Worm (Caenorhabditis elegans) whole organism, L1 larva: ENCODE measurements around the gene T09A5.5.

Experiments
- C04F5.9 ChIP-seq: sonication (generic microtip); optimal IDR thresholded peaks from 2 replicates; lab custom pipeline; 2016; ENCODE audit warnings: missing genetic modification characterization, missing compliant biosample characterization
- C34B4.2 ChIP-seq: sonication (generic microtip); optimal IDR thresholded peaks from 2 replicates; lab custom pipeline; 2017; ENCODE audit warnings: mild to moderate bottlenecking, missing genetic modification characterization, missing compliant biosample characterization
- aha-1 ChIP-seq: fragments of 150-350 bp; optimal IDR thresholded peaks from 2 replicates; lab custom pipeline; 2014; ENCODE audit warnings: missing biosample characterization, missing genetic modification characterization
- ama-1 ChIP-seq: fragments of 150-350 bp; optimal IDR thresholded peaks from 2 replicates; lab custom pipeline; 2014
- blmp-1 ChIP-seq: fragments of 150-350 bp; optimal IDR thresholded peaks from 2 replicates; lab custom pipeline; 2014; ENCODE audit warnings: missing biosample characterization, missing genetic modification characterization
- ces-1 ChIP-seq: fragments of 150-350 bp; optimal IDR thresholded peaks from 2 replicates; lab custom pipeline; 2014; ENCODE audit warnings: missing biosample characterization, missing genetic modification reagents, missing genetic modification characterization
- dpl-1 ChIP-seq, 3 experiments: fragments of 150-350 bp in 2 of 3; sonication (generic microtip) in 1 of 3; optimal IDR thresholded peaks; 2 replicates each; lab custom pipeline; 2014 to 2017; ENCODE audit warnings: missing biosample characterization in 3 of 3, missing genetic modification characterization in 3 of 3, missing genetic modification reagents in 3 of 3
- efl-1 ChIP-seq, 4 experiments: fragments of 150-350 bp; optimal IDR thresholded peaks in 3 of 4; peaks in 1 of 4; 1 replicate in 1 of 4; 2 replicates in 3 of 4; lab custom pipeline; 2014; ENCODE audit warnings: missing biosample characterization in 2 of 4, missing genetic modification characterization in 2 of 4, missing genetic modification reagents in 2 of 4
- egl-13 ChIP-seq: sonication (generic microtip); optimal IDR thresholded peaks from 2 replicates; lab custom pipeline; 2016; ENCODE audit warnings: missing genotype, missing genetic modification reagents, missing genetic modification characterization, missing compliant biosample characterization
- egl-27 ChIP-seq, 2 experiments: fragments of 150-350 bp in 1 of 2; sonication (generic microtip); optimal IDR thresholded peaks; 3 replicates each; lab custom pipeline; 2017 to 2018; ENCODE audit warnings: missing biosample characterization in 2 of 2, missing genetic modification characterization in 2 of 2, missing genetic modification reagents in 2 of 2
- elt-2 ChIP-seq: sonication (generic microtip); optimal IDR thresholded peaks from 2 replicates; lab custom pipeline; 2016; ENCODE audit warnings: missing genetic modification characterization, mild to moderate bottlenecking, inconsistent platforms, missing compliant biosample characterization, missing genetic modification reagents
- elt-3 ChIP-seq, 6 experiments: fragments of 150-350 bp in 1 of 6; sonication (generic microtip); optimal IDR thresholded peaks; 2 replicates each; lab custom pipeline; 2017 to 2018; ENCODE audit warnings: missing biosample characterization in 6 of 6, missing genetic modification characterization in 6 of 6, inconsistent platforms in 1 of 6
- fkh-10 ChIP-seq: sonication (generic microtip); optimal IDR thresholded peaks from 2 replicates; lab custom pipeline; 2017; ENCODE audit warnings: missing biosample characterization, missing genetic modification reagents, missing genetic modification characterization
- fkh-4 ChIP-seq: sonication (generic microtip); optimal IDR thresholded peaks from 2 replicates; lab custom pipeline; 2016; ENCODE audit warnings: missing compliant biosample characterization, missing genetic modification characterization, borderline replicate concordance
- fos-1 ChIP-seq: fragments of 150-350 bp; optimal IDR thresholded peaks from 2 replicates; lab custom pipeline; 2014; ENCODE audit warnings: missing biosample characterization, missing genetic modification characterization
- jun-1 ChIP-seq: fragments of 150-350 bp; optimal IDR thresholded peaks from 2 replicates; lab custom pipeline; 2014; ENCODE audit warnings: missing biosample characterization, missing genetic modification reagents, missing genetic modification characterization
- lin-14 ChIP-seq: fragments of 200-800 bp; sonication (Bioruptor generic); optimal IDR thresholded peaks from 2 replicates; lab custom pipeline; 2018; ENCODE audit warnings: mild to moderate bottlenecking, missing genetic modification characterization, moderate library complexity, missing compliant biosample characterization
- lin-15B ChIP-seq: fragments of 150-350 bp; sonication (generic microtip); optimal IDR thresholded peaks from 3 replicates; lab custom pipeline; 2014; ENCODE audit warnings: missing biosample characterization, missing genetic modification characterization
- lin-35 ChIP-seq, 2 experiments: fragments of 150-350 bp; optimal IDR thresholded peaks; 2 replicates each; lab custom pipeline; 2014; ENCODE audit warnings: missing biosample characterization in 2 of 2, missing genetic modification characterization in 2 of 2, missing genetic modification reagents in 2 of 2
- lin-39 ChIP-seq: fragments of 150-350 bp; optimal IDR thresholded peaks from 2 replicates; lab custom pipeline; 2014; ENCODE audit warnings: missing biosample characterization, missing genetic modification reagents, missing genetic modification characterization
- lsy-2 ChIP-seq, 2 experiments: fragments of 150-350 bp; optimal IDR thresholded peaks; 2 replicates each; lab custom pipeline; 2014; ENCODE audit warnings: missing biosample characterization in 2 of 2, missing genetic modification characterization in 2 of 2
- mab-9 ChIP-seq: fragments of 200-800 bp; sonication (Bioruptor generic); IDR thresholded peaks from 2 replicates; pipeline ENCODE4 v1.3.6; 2022; ENCODE audit warnings: missing genetic modification reagents, missing genetic modification characterization, missing compliant biosample characterization
- nhr-12 ChIP-seq: sonication (generic microtip); optimal IDR thresholded peaks from 2 replicates; lab custom pipeline; 2017; ENCODE audit warnings: missing biosample characterization, missing genetic modification characterization
- nhr-237 ChIP-seq: fragments of 150-350 bp; optimal IDR thresholded peaks from 2 replicates; lab custom pipeline; 2014; ENCODE audit warnings: missing biosample characterization, missing genetic modification characterization
- nhr-28 ChIP-seq: fragments of 150-350 bp; optimal IDR thresholded peaks from 2 replicates; lab custom pipeline; 2014; ENCODE audit warnings: missing biosample characterization, missing genetic modification characterization
- nhr-47 ChIP-seq: sonication (generic microtip); optimal IDR thresholded peaks from 2 replicates; lab custom pipeline; 2016; ENCODE audit warnings: mild to moderate bottlenecking, missing genetic modification characterization, moderate library complexity, missing compliant biosample characterization
- nhr-71 ChIP-seq: sonication (generic microtip); optimal IDR thresholded peaks from 2 replicates; lab custom pipeline; 2016; ENCODE audit warnings: mild to moderate bottlenecking, missing genetic modification characterization, moderate library complexity, missing compliant biosample characterization
- nhr-77 ChIP-seq: fragments of 150-350 bp; optimal IDR thresholded peaks from 2 replicates; lab custom pipeline; 2014; ENCODE audit warnings: missing biosample characterization, missing genetic modification characterization
- nhr-84 ChIP-seq: sonication (generic microtip); optimal IDR thresholded peaks from 2 replicates; lab custom pipeline; 2017; ENCODE audit warnings: missing biosample characterization, missing genetic modification characterization
- nhr-85 ChIP-seq: sonication (generic microtip); peaks from one replicate; lab custom pipeline; 2016; ENCODE audit warnings: missing genetic modification characterization, inconsistent platforms, missing compliant biosample characterization
- nhr-90 ChIP-seq: sonication (generic microtip); optimal IDR thresholded peaks from 2 replicates; lab custom pipeline; 2016; ENCODE audit warnings: mild to moderate bottlenecking, missing genetic modification characterization, missing compliant biosample characterization; ENCODE audit not compliant: poor library complexity
- rnt-1 ChIP-seq: sonication (generic microtip); optimal IDR thresholded peaks from 2 replicates; lab custom pipeline; 2016; ENCODE audit warnings: mild to moderate bottlenecking, missing genetic modification characterization, moderate library complexity, missing compliant biosample characterization
- snpc-4 ChIP-seq: fragments of 150-350 bp; optimal IDR thresholded peaks from 2 replicates; lab custom pipeline; 2014; ENCODE audit warnings: missing biosample characterization, missing genetic modification characterization
- snu-23 ChIP-seq: sonication (generic microtip); optimal IDR thresholded peaks from 2 replicates; lab custom pipeline; 2016; ENCODE audit warnings: missing genetic modification characterization, missing compliant biosample characterization
- sup-37 ChIP-seq: fragments of 200-800 bp; sonication (Bioruptor generic); optimal IDR thresholded peaks from 2 replicates; lab custom pipeline; 2018; ENCODE audit warnings: mild to moderate bottlenecking, missing genetic modification characterization, missing compliant biosample characterization
- swsn-7 ChIP-seq: sonication (generic microtip); optimal IDR thresholded peaks from 2 replicates; lab custom pipeline; 2016; ENCODE audit warnings: missing genetic modification characterization, missing compliant biosample characterization
- tbx-2 ChIP-seq: sonication (generic microtip); optimal IDR thresholded peaks from 2 replicates; lab custom pipeline; 2016; ENCODE audit warnings: missing genetic modification characterization, missing compliant biosample characterization
- unc-130 ChIP-seq: fragments of 150-350 bp; optimal IDR thresholded peaks from 2 replicates; lab custom pipeline; 2017; ENCODE audit warnings: missing biosample characterization, missing genetic modification characterization, inconsistent platforms
- unc-62 ChIP-seq: fragments of 150-350 bp; optimal IDR thresholded peaks from 2 replicates; lab custom pipeline; 2014; ENCODE audit warnings: missing biosample characterization, missing genetic modification reagents, missing genetic modification characterization
- unc-86 ChIP-seq: sonication (generic microtip); optimal IDR thresholded peaks from 2 replicates; lab custom pipeline; 2016; ENCODE audit warnings: missing genetic modification characterization, missing compliant biosample characterization
- vab-15 ChIP-seq: sonication (generic microtip); optimal IDR thresholded peaks from 2 replicates; lab custom pipeline; 2017; ENCODE audit warnings: missing genotype, mild to moderate bottlenecking, missing genetic modification characterization, missing compliant biosample characterization
- xbp-1 ChIP-seq: sonication (generic microtip); optimal IDR thresholded peaks from 2 replicates; lab custom pipeline; 2016; ENCODE audit warnings: missing genetic modification characterization, missing compliant biosample characterization

The T09A5.5 gene

ce11 chrII:7850575-7850974, 3.0 kb downstream of the T09A5.5 start (continued):
- peak; percentile 78 for TF ChIP-seq blmp-1

- TF ChIP-seq vab-15 (tag; lab: Kevin White, UChicago) (no peak), nhr-28 (tag; lab: Kevin White, UChicago) (no peak), blmp-1 (no peak), C34B4.2 (tag; lab: Kevin White, UChicago) (no peak), lin-35 (GFP tag; optimal IDR thresholded peaks at IDR 0.05; lab: Kevin White, UChicago) (no peak), nhr-47 (tag; lab: Kevin White, UChicago) (no peak), unc-86 (tag; lab: Kevin White, UChicago) (no peak), ces-1 (GFP tag; lab: Kevin White, UChicago) (no peak), egl-27 (tag; optimal IDR thresholded peaks at IDR 0.05; lab: Kevin White, UChicago) (no peak), ama-1 (lab: Kevin White, UChicago) (no peak), nhr-84 (tag; lab: Kevin White, UChicago) (no peak), aha-1 (tag; lab: Kevin White, UChicago) (no peak), lin-15B (tag; lab: Kevin White, UChicago) (no peak), elt-3 (tag; optimal IDR thresholded peaks at IDR 0.05; lab: Kevin White, UChicago) (no peak), nhr-237 (tag; lab: Kevin White, UChicago) (no peak), jun-1 (no peak), fkh-10 (no peak), unc-62 (no peak), egl-13 (no peak)
Observed at ce11 chrII:7849697-7850096, 3.9 kb downstream of the T09A5.5 start, which contains the start of gene acr-7. Gene acr-7 (minus strand): TSS chrII:7849797.

ce11 chrII:7845571-7846236, 7.9 kb downstream of the T09A5.5 start, which contains the start of gene T09A5.4:
Gene T09A5.4 (plus strand): TSS chrII:7846186.
- TF ChIP-seq lin-39 (tag; lab: Kevin White, UChicago), result no peak
- TF ChIP-seq fos-1 (tag; lab: Kevin White, UChicago), result no peak
- TF ChIP-seq egl-13, result no peak
- TF ChIP-seq mab-9 (GFP tag; lab: Robert Waterston, UW), result no peak
- peak; percentile 14 for TF ChIP-seq lin-14 (GFP tag; lab: Kevin White, UChicago)
- no peak for TF ChIP-seq C04F5.9 (tag; lab: Kevin White, UChicago)
- TF ChIP-seq swsn-7, result no peak
- TF ChIP-seq lsy-2 (tag; optimal IDR thresholded peaks at IDR 0.05; lab: Kevin White, UChicago), result peak in 1 of 2 experiments; percentile 32
- TF ChIP-seq snu-23, result no peak
- no peak for TF ChIP-seq unc-130 (tag; lab: Kevin White, UChicago)
- no peak for TF ChIP-seq nhr-237 (tag; lab: Kevin White, UChicago)
- no peak for TF ChIP-seq tbx-2
- TF ChIP-seq nhr-71 (tag; lab: Kevin White, UChicago), result no peak
- no peak for TF ChIP-seq rnt-1 (tag; lab: Kevin White, UChicago)
- no peak for TF ChIP-seq jun-1
- TF ChIP-seq unc-86 (tag; lab: Kevin White, UChicago), result no peak
- TF ChIP-seq elt-2 (tag; lab: Kevin White, UChicago), result no peak
- no peak for TF ChIP-seq elt-3 (tag; optimal IDR thresholded peaks at IDR 0.05; lab: Kevin White, UChicago)
- peak in 1 of 2 experiments; percentile 10 for TF ChIP-seq efl-1 (optimal IDR thresholded peaks at IDR 0.05; lab: Kevin White, UChicago)
- TF ChIP-seq efl-1 (GFP tag; optimal IDR thresholded peaks at IDR 0.05 in 1 of 2; lab: Kevin White, UChicago), result no peak
- peak; percentile 7 for TF ChIP-seq nhr-77
- no peak for TF ChIP-seq nhr-85
- no peak for TF ChIP-seq nhr-12 (tag; lab: Kevin White, UChicago)
- TF ChIP-seq fkh-4 (tag; lab: Kevin White, UChicago), result no peak
- no peak for TF ChIP-seq sup-37 (GFP tag; lab: Kevin White, UChicago)
- TF ChIP-seq dpl-1 (GFP tag; optimal IDR thresholded peaks at IDR 0.05; lab: Kevin White, UChicago), result peak in 1 of 3 experiments; percentile 18
- no peak for TF ChIP-seq blmp-1
- TF ChIP-seq snpc-4 (tag; lab: Kevin White, UChicago), result no peak
- TF ChIP-seq xbp-1 (tag; lab: Kevin White, UChicago), result no peak
- TF ChIP-seq nhr-90, result no peak
- TF ChIP-seq, all 84 proteins: peak for 5
